Worm (Caenorhabditis elegans) whole organism, L4/young adult: ENCODE data around the gene ain-1.

Source experiments
- W03F9.2 ChIP-seq: fragments of 150-350 bp; optimal IDR thresholded peaks from 2 replicates; lab custom pipeline; 2014; ENCODE audit warnings: missing biosample characterization, missing genetic modification characterization
- dao-5 ChIP-seq: sonication (generic microtip); optimal IDR thresholded peaks from 2 replicates; lab custom pipeline; 2016; ENCODE audit warnings: missing genotype, missing genetic modification characterization, moderate library complexity, missing compliant biosample characterization
- him-1 ChIP-seq: sonication (generic microtip); optimal IDR thresholded peaks from 2 replicates; lab custom pipeline; 2016; ENCODE audit warnings: missing genotype, missing genetic modification reagents, missing genetic modification characterization, missing compliant biosample characterization

ain-1 gene

DNA sequence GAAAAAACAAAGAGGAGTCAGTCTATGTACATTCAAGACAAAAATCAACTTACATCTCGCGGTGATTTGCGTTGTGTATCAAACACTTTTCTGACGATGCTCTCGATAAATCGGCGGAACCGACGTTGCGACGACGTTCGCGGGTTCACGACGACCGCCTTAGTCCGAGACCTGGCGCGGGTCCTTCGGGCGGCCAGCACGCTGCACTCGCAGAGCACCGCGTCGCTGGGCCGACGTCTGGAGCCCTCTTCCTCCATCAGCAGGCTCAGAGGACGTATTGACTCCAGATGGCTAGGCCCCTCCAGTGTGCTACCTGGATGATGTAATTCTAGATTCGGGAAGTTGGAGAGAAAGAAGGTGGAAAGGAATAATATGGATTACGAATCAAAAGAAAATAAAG is 30.0 kb downstream of the ain-1 start:
- TF ChIP-seq him-1 (tag; lab: Kevin White, UChicago) (no peak), W03F9.2 (no peak), dao-5 (no peak)

- no peak for TF ChIP-seq him-1 (tag; lab: Kevin White, UChicago)
- no peak for TF ChIP-seq dao-5
- no peak for TF ChIP-seq W03F9.2
Measured at ce11 chrX:16644889-16645288, 31.6 kb downstream of the ain-1 start.

DNA sequence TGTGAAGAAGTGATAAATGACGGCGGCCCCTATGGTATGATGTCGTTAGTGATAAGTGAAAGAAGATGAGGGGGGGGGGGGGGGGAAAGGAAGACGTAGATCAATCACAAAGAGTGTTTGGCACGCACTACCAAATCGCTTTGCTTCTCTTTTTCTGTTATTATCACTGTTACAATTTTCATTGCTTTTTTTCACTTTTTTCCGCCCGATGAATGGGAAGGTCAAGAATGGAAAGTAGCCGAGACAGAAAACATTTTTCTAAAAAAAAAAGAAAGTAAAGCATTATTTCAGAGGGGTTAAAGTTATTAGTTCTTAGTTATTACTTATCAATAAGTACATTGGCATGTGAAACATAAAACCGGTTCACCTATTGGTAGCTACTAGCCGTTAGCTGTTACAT is 34.0 kb downstream of the ain-1 start:
- no peak for TF ChIP-seq W03F9.2
- no peak for TF ChIP-seq him-1 (tag; lab: Kevin White, UChicago)
- no peak for TF ChIP-seq dao-5

ce11 chrX:16648773-16649172 is 35.5 kb downstream of the ain-1 start:
- TF ChIP-seq him-1 (tag; lab: Kevin White, UChicago) = no peak
- TF ChIP-seq dao-5 = no peak
- TF ChIP-seq W03F9.2 = no peak

- TF ChIP-seq him-1 (tag; lab: Kevin White, UChicago) (no peak), dao-5 (no peak), W03F9.2 (no peak)
Measured at ce11 chrX:16650600-16650999, 37.3 kb downstream of the ain-1 start.

ce11 chrX:16655283-16655682 is 42.0 kb downstream of the ain-1 start:
- TF ChIP-seq W03F9.2 = no peak
- TF ChIP-seq dao-5 = no peak
- no peak for TF ChIP-seq him-1 (tag; lab: Kevin White, UChicago)

- no peak for TF ChIP-seq him-1 (tag; lab: Kevin White, UChicago)
- TF ChIP-seq W03F9.2 = no peak
- no peak for TF ChIP-seq dao-5
Measured at ce11 chrX:16658309-16658708, 45.1 kb downstream of the ain-1 start.

ce11 chrX:16660268-16660667 is 47.0 kb downstream of the ain-1 start:
- TF ChIP-seq W03F9.2 = no peak
- TF ChIP-seq him-1 (tag; lab: Kevin White, UChicago) = no peak
- no peak for TF ChIP-seq dao-5

DNA sequence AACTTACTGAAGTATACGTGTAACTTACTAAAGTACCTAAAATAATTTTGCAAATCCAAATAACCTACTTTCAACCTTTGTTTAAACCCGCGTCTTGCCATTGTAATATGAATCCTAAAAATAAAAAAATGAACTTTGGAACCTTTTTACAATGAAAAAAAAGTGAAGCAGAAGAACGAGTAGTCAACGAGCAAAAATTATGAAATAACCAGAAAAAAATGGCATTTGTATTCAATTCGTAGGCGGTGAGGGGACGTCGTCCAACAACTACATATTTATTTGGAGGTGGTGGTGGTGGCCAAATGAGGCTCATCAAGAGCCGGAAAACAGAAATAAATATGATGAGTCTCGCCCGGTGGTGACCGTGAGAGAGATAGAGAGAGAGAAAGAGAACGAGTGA is 49.5 kb downstream of the ain-1 start, which contains the start of gene F43B10.1:
Gene F43B10.1 (minus strand): TSS at position 101 of the 400 bp plus-strand sequence.
- TF ChIP-seq him-1 (tag; lab: Kevin White, UChicago) (no peak), W03F9.2 (no peak), dao-5 (no peak)
